Worm (Caenorhabditis elegans): ENCODE data around the gene nlp-71.

DNA sequence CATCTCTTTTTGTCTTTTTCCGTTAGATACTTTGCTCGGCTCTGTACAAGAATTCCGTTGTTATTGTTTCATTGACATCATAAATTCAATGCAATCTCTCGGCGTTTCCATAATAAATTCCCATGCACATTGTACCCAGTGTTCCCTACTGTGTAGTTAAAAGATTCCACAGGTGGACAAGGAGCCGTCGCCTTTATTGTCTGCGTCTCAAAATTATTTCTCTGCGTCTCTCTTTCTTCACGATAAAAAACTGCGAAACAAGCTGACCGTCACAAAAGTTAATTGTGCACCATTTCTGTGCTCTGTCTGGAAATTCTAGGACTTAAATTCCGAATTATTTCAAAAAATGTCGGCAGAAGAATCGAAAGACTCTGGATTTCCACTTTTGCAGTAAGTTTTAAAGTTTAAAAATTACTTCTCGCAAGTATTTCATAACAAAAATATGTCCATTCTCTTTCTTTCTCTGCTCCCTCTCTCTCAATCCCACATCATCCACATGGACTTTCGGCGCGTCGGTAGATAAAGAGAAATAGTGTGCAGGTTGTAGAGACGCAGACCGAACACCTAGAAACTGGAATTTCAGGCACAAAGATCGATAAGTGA lies 28.7 kb upstream of the nlp-71 start:
- TF ChIP-seq ceh-36 (tag; optimal IDR thresholded peaks at IDR 0.05) (no peak), ama-1 (optimal IDR thresholded peaks at IDR 0.05) (no peak), sea-1 (GFP tag; conservative IDR thresholded peaks at IDR 0.05) (no peak), pes-1 (GFP tag; IDR thresholded peaks at IDR 0.05) (no peak), flt-1 (GFP tag; IDR thresholded peaks at IDR 0.05) (no peak), tbx-11 (GFP tag; IDR thresholded peaks at IDR 0.05) (no peak), hmbx-1 (tag; optimal IDR thresholded peaks at IDR 0.05) (no peak), B0310.2 (tag; optimal IDR thresholded peaks at IDR 0.05) (no peak)

Data from whole organism, early embryonic.